Worm (Caenorhabditis elegans): ENCODE results near the gene sel-15.
A peak's percentile ranks its signal among the peaks of the same experiment; 100 is the strongest.

sel-15 gene

ce11 chrIII:665173-665757, 31.0 kb downstream of the sel-15 start, which contains the start of gene C09F5.3:
Gene C09F5.3 (minus strand): TSS chrIII:665266.
- TF ChIP-seq gmeb-1 (tag; optimal IDR thresholded peaks at IDR 0.05): no peak
- TF ChIP-seq Y55F3AM.14 (GFP tag; optimal IDR thresholded peaks at IDR 0.05): no peak
- TF ChIP-seq nhr-12 (tag; optimal IDR thresholded peaks at IDR 0.05): no peak
- no peak for TF ChIP-seq ztf-1 (GFP tag; conservative IDR thresholded peaks at IDR 0.05)
- no peak for TF ChIP-seq lsy-2 (tag; optimal IDR thresholded peaks at IDR 0.05)
- TF ChIP-seq ama-1 (optimal IDR thresholded peaks at IDR 0.05): no peak
- TF ChIP-seq ztf-11 (tag; optimal IDR thresholded peaks at IDR 0.05): no peak
- no peak for TF ChIP-seq aly-2 (tag; optimal IDR thresholded peaks at IDR 0.05)
- TF ChIP-seq crh-2 (tag; optimal IDR thresholded peaks at IDR 0.05): no peak

- TF ChIP-seq nhr-25 (tag; optimal IDR thresholded peaks at IDR 0.05) (peak; percentile 49), nhr-11 (tag; optimal IDR thresholded peaks at IDR 0.05) (no peak), nhr-129 (tag; optimal IDR thresholded peaks at IDR 0.05) (peak; percentile 17)
Measured at ce11 chrIII:658357-658756, 37.9 kb downstream of the sel-15 start, which contains the start of gene C09F5.1. Gene C09F5.1 (plus strand): TSS chrIII:658709.

ce11 chrIII:657241-657640, 39.0 kb downstream of the sel-15 start:
- TF ChIP-seq blmp-1 (tag; optimal IDR thresholded peaks at IDR 0.05; ENCODE audit: insufficient read depth) (peak; percentile 24), R02D3.7 (tag; optimal IDR thresholded peaks at IDR 0.05) (no peak), nhr-25 (tag; optimal IDR thresholded peaks at IDR 0.05) (peak; percentile 52), lin-13 (GFP tag; optimal IDR thresholded peaks at IDR 0.05) (no peak), sem-4 (tag; optimal IDR thresholded peaks at IDR 0.05) (peak; percentile 1)

ce11 chrIII:656660-657059, 39.6 kb downstream of the sel-15 start:
- TF ChIP-seq nhr-25 (tag; optimal IDR thresholded peaks at IDR 0.05) (peak; percentile 33), mab-5 (tag; optimal IDR thresholded peaks at IDR 0.05) (no peak), sma-3 (GFP tag; optimal IDR thresholded peaks at IDR 0.05) (no peak), elt-3 (tag; optimal IDR thresholded peaks at IDR 0.05) (no peak), nhr-77 (tag; optimal IDR thresholded peaks at IDR 0.05) (no peak)

ce11 chrIII:654365-654764, 41.9 kb downstream of the sel-15 start:
- TF ChIP-seq nhr-25 (tag; optimal IDR thresholded peaks at IDR 0.05) (peak; percentile 26), fos-1 (tag; optimal IDR thresholded peaks at IDR 0.05) (no peak)

ce11 chrIII:651587-651986, 44.7 kb downstream of the sel-15 start:
- TF ChIP-seq sem-4 (tag; optimal IDR thresholded peaks at IDR 0.05) (no peak), unc-62 (GFP tag; optimal IDR thresholded peaks at IDR 0.05) (no peak), ceh-16 (tag; optimal IDR thresholded peaks at IDR 0.05) (peak; percentile 8), skn-1 (tag; optimal IDR thresholded peaks at IDR 0.05) (no peak), crh-2 (tag; optimal IDR thresholded peaks at IDR 0.05) (peak; percentile 81), nhr-25 (tag; optimal IDR thresholded peaks at IDR 0.05) (no peak), nhr-21 (tag; optimal IDR thresholded peaks at IDR 0.05) (no peak), fos-1 (tag; optimal IDR thresholded peaks at IDR 0.05) (peak; percentile 97), sma-9 (GFP tag; optimal IDR thresholded peaks at IDR 0.05) (peak; percentile 8), sma-9 (tag; optimal IDR thresholded peaks at IDR 0.05) (no peak), ztf-1 (GFP tag; conservative IDR thresholded peaks at IDR 0.05) (no peak), lin-13 (GFP tag; optimal IDR thresholded peaks at IDR 0.05) (no peak), alr-1 (tag; optimal IDR thresholded peaks at IDR 0.05) (no peak)

ce11 chrIII:650539-650938, 45.7 kb downstream of the sel-15 start:
- TF ChIP-seq mab-5 (tag; optimal IDR thresholded peaks at IDR 0.05) (no peak), nhr-25 (tag; optimal IDR thresholded peaks at IDR 0.05) (peak; percentile 33), nhr-10 (tag; optimal IDR thresholded peaks at IDR 0.05) (no peak), blmp-1 (tag; optimal IDR thresholded peaks at IDR 0.05; ENCODE audit: insufficient read depth) (peak; percentile 24), alr-1 (tag; optimal IDR thresholded peaks at IDR 0.05) (no peak), ceh-16 (tag; optimal IDR thresholded peaks at IDR 0.05) (no peak), sma-3 (GFP tag; optimal IDR thresholded peaks at IDR 0.05) (peak; percentile 65), sma-9 (GFP tag; optimal IDR thresholded peaks at IDR 0.05) (no peak), sma-9 (tag; optimal IDR thresholded peaks at IDR 0.05) (no peak)
